Worm (Caenorhabditis elegans): ENCODE results near the gene nlp-55.

DNA sequence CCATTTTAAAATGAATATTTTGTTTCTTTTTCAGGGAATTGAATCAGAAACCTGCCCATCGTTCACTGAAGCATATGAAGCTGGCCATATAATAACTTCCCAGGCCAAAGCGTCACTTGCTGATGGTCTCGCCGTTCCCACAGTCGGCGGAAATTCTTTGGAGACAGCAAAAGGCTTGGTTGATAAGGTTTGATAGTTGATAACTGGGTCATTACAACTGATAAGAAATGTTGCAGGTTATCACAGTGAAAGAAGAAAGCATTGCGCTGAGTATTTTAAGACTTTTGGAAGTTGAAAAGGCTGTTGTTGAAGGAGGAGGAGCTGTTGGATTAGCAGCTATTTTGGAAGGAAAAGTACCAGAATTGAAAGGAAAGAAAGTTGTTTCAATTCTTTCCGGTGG is 28.6 kb downstream of the nlp-55 start:
- no peak for TF ChIP-seq ama-1 (optimal IDR thresholded peaks at IDR 0.05)
- no peak for TF ChIP-seq flt-1 (GFP tag; IDR thresholded peaks at IDR 0.05)
- no peak for TF ChIP-seq tbx-11 (GFP tag; IDR thresholded peaks at IDR 0.05)
- TF ChIP-seq ceh-36 (tag; optimal IDR thresholded peaks at IDR 0.05), result no peak
- TF ChIP-seq tbx-37 (GFP tag; conservative IDR thresholded peaks at IDR 0.05), result no peak
- TF ChIP-seq hmg-4 (GFP tag; optimal IDR thresholded peaks at IDR 0.05), result no peak
- no peak for TF ChIP-seq ceh-13 (GFP tag; optimal IDR thresholded peaks at IDR 0.05)
- TF ChIP-seq B0310.2 (tag; optimal IDR thresholded peaks at IDR 0.05), result no peak
- TF ChIP-seq pes-1 (GFP tag; IDR thresholded peaks at IDR 0.05), result no peak
- TF ChIP-seq scrt-1 (GFP tag; IDR thresholded peaks at IDR 0.05), result no peak
- TF ChIP-seq sea-1 (GFP tag; conservative IDR thresholded peaks at IDR 0.05), result no peak
- TF ChIP-seq ets-7 (tag; optimal IDR thresholded peaks at IDR 0.05), result no peak
- TF ChIP-seq tra-4 (tag; optimal IDR thresholded peaks at IDR 0.05), result no peak
- no peak for TF ChIP-seq F13C5.2 (tag; optimal IDR thresholded peaks at IDR 0.05)
